Fruit fly (Drosophila melanogaster) whole organism, adult: ENCODE measurements around the gene Ptp10D.

Source experiments
- CG11617 ChIP-seq: fragments of 200-800 bp; sonication (Bioruptor generic); optimal IDR thresholded peaks from 2 replicates; lab custom pipeline; 2017; ENCODE audit warnings: mild to moderate bottlenecking, missing biosample characterization, missing genetic modification reagents, missing genetic modification characterization
- CG12768 ChIP-seq: fragments of 200-800 bp; sonication (Bioruptor generic); optimal IDR thresholded peaks from 2 replicates; lab custom pipeline; 2017; ENCODE audit warnings: missing biosample characterization, missing genetic modification characterization, mild to moderate bottlenecking, moderate library complexity, missing genetic modification reagents
- CG14711 ChIP-seq: fragments of 200-800 bp; sonication (Bioruptor generic); optimal IDR thresholded peaks from 2 replicates; lab custom pipeline; 2018; ENCODE audit warnings: missing biosample characterization, mild to moderate bottlenecking, missing genetic modification characterization, moderate library complexity
- CG33017 ChIP-seq: fragments of 200-800 bp; sonication (Bioruptor generic); optimal IDR thresholded peaks from 2 replicates; lab custom pipeline; 2018; ENCODE audit warnings: missing biosample characterization, mild to moderate bottlenecking, missing genetic modification characterization, moderate library complexity
- CG5204 ChIP-seq: fragments of 200-800 bp; sonication (Bioruptor generic); optimal IDR thresholded peaks from 2 replicates; lab custom pipeline; 2016; ENCODE audit warnings: missing biosample characterization, missing genetic modification characterization
- Crg-1 ChIP-seq: fragments of 200-800 bp; sonication (Bioruptor generic); optimal IDR thresholded peaks from 2 replicates; lab custom pipeline; 2016; ENCODE audit warnings: missing biosample characterization, missing genetic modification characterization
- cnc ChIP-seq, 2 experiments: fragments of >200 bp; optimal IDR thresholded peaks; 2 replicates each; lab custom pipeline; 2017
- kay ChIP-seq: fragments of 200-800 bp; sonication (Bioruptor generic); peaks from one replicate; lab custom pipeline; 2016; ENCODE audit warnings: missing biosample characterization, missing genetic modification characterization, borderline replicate concordance
- tj ChIP-seq: fragments of 200-800 bp; sonication (Bioruptor generic); optimal IDR thresholded peaks from 3 replicates; lab custom pipeline; 2017; ENCODE audit warnings: missing biosample characterization, mild to moderate bottlenecking, missing genetic modification characterization, moderate library complexity
- toe ChIP-seq: fragments of 200-800 bp; sonication (Bioruptor generic); optimal IDR thresholded peaks from 2 replicates; lab custom pipeline; 2016; ENCODE audit warnings: missing biosample characterization, missing genetic modification characterization

DNA sequence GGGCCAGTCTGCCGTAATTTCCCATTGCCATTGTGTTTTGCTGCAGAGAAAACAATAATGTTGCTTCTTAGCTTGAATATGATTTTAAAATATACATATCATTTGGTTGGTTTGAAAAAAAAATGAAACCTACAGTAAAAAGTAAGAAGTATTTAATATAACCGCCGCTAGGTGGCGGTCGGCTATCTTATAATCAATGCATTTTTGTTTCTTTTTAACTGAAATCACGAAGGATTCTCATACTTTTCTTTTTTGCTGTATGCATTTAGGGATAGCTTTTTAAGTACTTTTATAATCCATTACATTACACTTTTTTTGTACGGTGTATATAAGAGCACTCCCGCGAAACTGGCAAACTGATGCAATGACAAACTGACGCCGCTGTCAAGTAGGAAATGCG, 29.6 kb downstream of the Ptp10D start:
- no peak for TF ChIP-seq CG11617 (GFP tag; lab: Kevin White, UChicago)
- no peak for TF ChIP-seq CG33017 (tag; lab: Kevin White, UChicago)
- no peak for TF ChIP-seq CG14711 (tag; lab: Kevin White, UChicago)
- TF ChIP-seq CG12768: no peak
- TF ChIP-seq tj (GFP tag; lab: Kevin White, UChicago): no peak
- no peak for TF ChIP-seq cnc (optimal IDR thresholded peaks at IDR 0.05; lab: Kevin White, UChicago)
- TF ChIP-seq kay: no peak
- TF ChIP-seq toe (GFP tag; lab: Kevin White, UChicago): no peak
- no peak for TF ChIP-seq CG5204 (GFP tag; lab: Kevin White, UChicago)
- no peak for TF ChIP-seq Crg-1 (GFP tag; lab: Kevin White, UChicago)
